Worm (Caenorhabditis elegans): ENCODE results near the gene fbxb-108.

The fbxb-108 gene

DNA sequence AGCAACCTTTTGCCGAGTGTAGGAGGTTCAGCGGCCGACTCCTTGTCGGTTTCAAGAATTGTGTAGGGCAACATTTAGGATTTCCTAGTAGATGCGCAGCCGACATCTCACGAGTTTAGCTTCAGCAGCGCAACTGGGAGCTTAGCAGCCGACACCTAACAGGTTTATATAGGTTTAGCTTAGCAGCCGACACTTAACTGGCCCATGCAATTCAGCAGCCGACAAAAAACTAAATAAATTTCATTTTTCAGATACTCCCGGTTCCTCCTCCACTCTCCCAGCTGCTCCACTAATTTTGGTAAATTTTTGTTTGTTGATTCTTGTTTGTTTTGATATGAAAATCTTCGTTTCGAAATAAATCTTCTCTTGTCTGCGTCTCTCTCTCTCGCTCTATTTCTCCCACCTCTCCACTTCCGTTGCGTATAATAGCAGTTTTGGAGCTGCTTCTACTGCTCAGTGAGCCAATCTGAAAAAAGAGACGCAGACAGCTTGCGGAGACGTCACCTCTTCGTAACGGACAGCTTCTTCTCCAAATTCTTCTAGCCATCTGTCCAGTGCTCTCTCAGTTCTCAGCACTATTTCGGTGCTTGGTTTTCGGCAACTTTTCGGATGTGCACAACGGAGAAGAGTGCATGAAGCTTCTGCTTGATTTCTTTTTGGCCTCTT lies 16.7 kb upstream of the fbxb-108 start:
- no peak for TF ChIP-seq ztf-6 (GFP tag; IDR thresholded peaks at IDR 0.05)
- no peak for TF ChIP-seq nhr-90 (tag; optimal IDR thresholded peaks at IDR 0.05)
- no peak for TF ChIP-seq F22D6.2 (tag; optimal IDR thresholded peaks at IDR 0.05)
- no peak for TF ChIP-seq madf-3 (GFP tag; IDR thresholded peaks at IDR 0.05)
- TF ChIP-seq mcd-1 (GFP tag; IDR thresholded peaks at IDR 0.05): 0 out of 2 replicates have a peak, but pooled peaks have one; percentile 37
- TF ChIP-seq snpc-4 (GFP tag; optimal IDR thresholded peaks at IDR 0.05): peak; percentile 57
- TF ChIP-seq snpc-4 (tag; optimal IDR thresholded peaks at IDR 0.05): peak in 3 of 4 experiments; percentile 40 to 66 (median 52)
- no peak for TF ChIP-seq Y56A3A.18 (GFP tag; IDR thresholded peaks at IDR 0.05)
- TF ChIP-seq tlf-1 (GFP tag; optimal IDR thresholded peaks at IDR 0.05): no peak
- TF ChIP-seq ccch-3 (GFP tag; optimal IDR thresholded peaks at IDR 0.05): no peak
- no peak for TF ChIP-seq athp-1 (tag; optimal IDR thresholded peaks at IDR 0.05)
- TF ChIP-seq D2030.7 (GFP tag; IDR thresholded peaks at IDR 0.05): no peak
- TF ChIP-seq attf-6 (GFP tag; IDR thresholded peaks at IDR 0.05): no peak
- no peak for TF ChIP-seq F10E7.11 (tag; optimal IDR thresholded peaks at IDR 0.05)
- TF ChIP-seq F57A8.1 (GFP tag; optimal IDR thresholded peaks at IDR 0.05): no peak
- peak; percentile 46; the same call in 1 of the 2 replicates for TF ChIP-seq zfh-2 (GFP tag; conservative IDR thresholded peaks at IDR 0.05)
- TF ChIP-seq xnd-1 (tag; optimal IDR thresholded peaks at IDR 0.05): no peak
- peak; percentile 23 for TF ChIP-seq K12H6.12 (tag; optimal IDR thresholded peaks at IDR 0.05)
- TF ChIP-seq F37B4.10 (GFP tag; IDR thresholded peaks at IDR 0.05): no peak
- TF ChIP-seq hmg-1.2 (GFP tag; IDR thresholded peaks at IDR 0.05): peak; percentile 57; the same call in 1 of the 2 replicates
- no peak for TF ChIP-seq Y53F4B.3 (GFP tag; IDR thresholded peaks at IDR 0.05)
- TF ChIP-seq C06A6.2 (GFP tag; conservative IDR thresholded peaks at IDR 0.05): no peak
- peak; percentile 2 for TF ChIP-seq attf-5 (GFP tag; optimal IDR thresholded peaks at IDR 0.05)

DNA sequence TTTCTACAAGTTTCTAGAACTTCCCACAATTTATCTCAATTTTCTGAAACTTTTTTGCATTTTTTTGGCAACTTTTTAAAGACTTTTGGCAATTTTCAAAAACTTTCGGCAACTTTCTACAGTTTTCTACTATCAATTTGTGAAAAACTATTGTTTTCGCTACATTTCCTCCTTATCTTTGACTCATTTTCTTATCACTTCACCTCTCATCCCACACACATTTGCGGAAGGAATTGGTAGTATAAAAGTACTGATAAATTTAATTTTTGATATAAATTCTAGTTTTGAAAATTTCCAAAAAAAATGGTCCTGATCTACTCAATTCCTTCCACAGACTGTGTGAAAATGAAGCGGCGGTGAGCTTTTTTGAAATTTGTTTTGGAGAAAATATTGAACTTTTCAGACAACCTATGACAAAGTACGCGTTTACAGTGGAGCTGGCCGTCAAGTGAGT lies 15.1 kb upstream of the fbxb-108 start, which contains the start of gene F29A7.4:
Gene F29A7.4 (plus strand): TSS at position 404 of the 454 bp plus-strand sequence.
- TF ChIP-seq ekl-4 (GFP tag; IDR thresholded peaks at IDR 0.05) (no peak), hrde-1 (tag; optimal IDR thresholded peaks at IDR 0.05; ENCODE audit: borderline replicate concordance) (no peak), lin-26 (GFP tag; IDR thresholded peaks at IDR 0.05) (no peak)

DNA sequence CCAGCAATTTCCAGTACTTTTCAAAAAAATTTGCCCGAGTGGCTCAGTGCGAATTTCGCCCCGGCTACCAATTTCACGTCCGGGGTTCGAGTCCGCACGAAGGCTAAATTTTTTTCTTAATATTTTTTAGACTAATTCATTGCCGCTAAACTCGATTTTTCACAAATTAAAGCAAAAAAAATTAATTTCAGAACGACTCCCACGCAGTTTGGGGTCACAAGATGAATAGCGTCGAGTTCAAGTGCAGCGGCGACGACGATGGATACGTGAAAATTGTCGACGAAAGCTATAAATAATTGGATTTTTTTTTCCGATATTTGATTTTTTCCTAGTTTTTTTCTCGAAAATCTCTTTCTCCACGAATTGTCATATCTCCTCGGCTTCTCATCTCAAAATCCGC lies 13.5 kb upstream of the fbxb-108 start:
- TF ChIP-seq nfyb-1 (GFP tag; IDR thresholded peaks at IDR 0.05): 0 out of 2 replicates have a peak, but pooled peaks have one; percentile 30
- no peak for TF ChIP-seq dpl-1 (GFP tag; optimal IDR thresholded peaks at IDR 0.05)
- TF ChIP-seq ceh-58 (GFP tag; IDR thresholded peaks at IDR 0.05): no peak
- TF ChIP-seq ekl-4 (GFP tag; IDR thresholded peaks at IDR 0.05): 0 out of 2 replicates have a peak, but pooled peaks have one; percentile 21
- no peak for TF ChIP-seq ztf-22 (GFP tag; optimal IDR thresholded peaks at IDR 0.05)
- no peak for TF ChIP-seq C06A6.2 (GFP tag; conservative IDR thresholded peaks at IDR 0.05)
- TF ChIP-seq attf-5 (GFP tag; optimal IDR thresholded peaks at IDR 0.05): no peak
- no peak for TF ChIP-seq rpc-1 (optimal IDR thresholded peaks at IDR 0.05)
- no peak for TF ChIP-seq rpc-1 (tag; optimal IDR thresholded peaks at IDR 0.05)
- TF ChIP-seq ets-4 (GFP tag; optimal IDR thresholded peaks at IDR 0.05): no peak
- TF ChIP-seq madf-6 (GFP tag; IDR thresholded peaks at IDR 0.05): peak; percentile 43; the same call in 1 of the 2 replicates
- no peak for TF ChIP-seq cebp-1 (GFP tag; IDR thresholded peaks at IDR 0.05)
- no peak for TF ChIP-seq cebp-1 (tag; optimal IDR thresholded peaks at IDR 0.05)
- TF ChIP-seq ztf-18 (tag; optimal IDR thresholded peaks at IDR 0.05): no peak
- TF ChIP-seq mcd-1 (GFP tag; IDR thresholded peaks at IDR 0.05): peak; percentile 54; the same call in 1 of the 2 replicates
- TF ChIP-seq athp-1 (tag; optimal IDR thresholded peaks at IDR 0.05): peak; percentile 21
- TF ChIP-seq pbrm-1 (GFP tag; IDR thresholded peaks at IDR 0.05): 0 out of 2 replicates have a peak, but pooled peaks have one; percentile 8
- no peak for TF ChIP-seq pha-4 (tag; optimal IDR thresholded peaks at IDR 0.05)
- TF ChIP-seq Y67H2A.10 (GFP tag; conservative IDR thresholded peaks at IDR 0.05): no peak
- TF ChIP-seq lsy-27 (tag; optimal IDR thresholded peaks at IDR 0.05; ENCODE audit: borderline replicate concordance, insufficient read depth): no peak
- no peak for TF ChIP-seq hmg-20 (GFP tag; IDR thresholded peaks at IDR 0.05)
- TF ChIP-seq lin-35 (GFP tag; optimal IDR thresholded peaks at IDR 0.05): no peak
- no peak for TF ChIP-seq ztf-3 (GFP tag; optimal IDR thresholded peaks at IDR 0.05)
- no peak for TF ChIP-seq bed-2 (GFP tag; IDR thresholded peaks at IDR 0.05)
- TF ChIP-seq cebp-2 (GFP tag; IDR thresholded peaks at IDR 0.05): no peak

All from whole organism, young adult.